Worm (Caenorhabditis elegans) whole organism, L3 larva: Measurements from ENCODE around the gene clh-4.

Experiments
- R02D3.7 ChIP-seq: fragments of 150-350 bp; optimal IDR thresholded peaks from 2 replicates; lab custom pipeline; 2014; ENCODE audit warnings: missing biosample characterization, missing genetic modification characterization
- ZK546.5 ChIP-seq: sonication (generic microtip); optimal IDR thresholded peaks from 2 replicates; lab custom pipeline; 2017; ENCODE audit warnings: missing biosample characterization, missing genetic modification characterization
- ama-1 ChIP-seq: fragments of 150-350 bp; optimal IDR thresholded peaks from 2 replicates; lab custom pipeline; 2018
- ceh-16 ChIP-seq: sonication (generic microtip); optimal IDR thresholded peaks from 2 replicates; lab custom pipeline; 2017; ENCODE audit warnings: missing biosample characterization, missing genetic modification characterization
- ceh-28 ChIP-seq: fragments of 150-350 bp; optimal IDR thresholded peaks from 2 replicates; lab custom pipeline; 2014; ENCODE audit warnings: missing biosample characterization, missing genetic modification reagents, missing genetic modification characterization
- ceh-82 ChIP-seq: fragments of 150-350 bp; optimal IDR thresholded peaks from 2 replicates; lab custom pipeline; 2014; ENCODE audit warnings: missing biosample characterization, missing genetic modification characterization
- ceh-9 ChIP-seq: sonication (generic microtip); optimal IDR thresholded peaks from 2 replicates; lab custom pipeline; 2018; ENCODE audit warnings: missing biosample characterization, missing genetic modification characterization
- daf-12 ChIP-seq: fragments of 150-350 bp; optimal IDR thresholded peaks from 2 replicates; lab custom pipeline; 2014; ENCODE audit warnings: missing biosample characterization, missing genetic modification reagents, missing genetic modification characterization
- elt-1 ChIP-seq: fragments of 150-350 bp; optimal IDR thresholded peaks from 2 replicates; lab custom pipeline; 2014; ENCODE audit warnings: missing biosample characterization, missing genetic modification characterization
- elt-2 ChIP-seq: sonication (generic microtip); optimal IDR thresholded peaks from 2 replicates; lab custom pipeline; 2016; ENCODE audit warnings: missing genetic modification reagents, mild to moderate bottlenecking, missing genetic modification characterization, missing compliant biosample characterization
- elt-3 ChIP-seq, 3 experiments: fragments of 150-350 bp in 1 of 3; sonication (generic microtip) in 2 of 3; optimal IDR thresholded peaks; 2 replicates in 2 of 3; 4 replicates in 1 of 3; lab custom pipeline; 2014 to 2017; ENCODE audit warnings: missing biosample characterization in 3 of 3, missing genetic modification characterization in 3 of 3
- eor-1 ChIP-seq, 2 experiments: fragments of 150-350 bp; optimal IDR thresholded peaks; 2 replicates each; lab custom pipeline; 2014 to 2018; ENCODE audit warnings: missing biosample characterization in 2 of 2, missing genetic modification characterization in 2 of 2
- fkh-10 ChIP-seq: sonication (generic microtip); optimal IDR thresholded peaks from 2 replicates; lab custom pipeline; 2017; ENCODE audit warnings: missing biosample characterization, missing genetic modification reagents, missing genetic modification characterization
- fkh-2 ChIP-seq: fragments of 150-350 bp; optimal IDR thresholded peaks from 2 replicates; lab custom pipeline; 2014; ENCODE audit warnings: missing biosample characterization, missing genetic modification reagents, missing genetic modification characterization
- fos-1 ChIP-seq: fragments of 150-350 bp; optimal IDR thresholded peaks from 2 replicates; lab custom pipeline; 2014; ENCODE audit warnings: missing biosample characterization, missing genetic modification characterization
- hmg-11 ChIP-seq: sonication (generic microtip); optimal IDR thresholded peaks from 2 replicates; lab custom pipeline; 2016; ENCODE audit warnings: missing genetic modification characterization, missing compliant biosample characterization
- jun-1 ChIP-seq: fragments of 150-350 bp; optimal IDR thresholded peaks from 2 replicates; lab custom pipeline; 2014; ENCODE audit warnings: missing biosample characterization, missing genetic modification reagents, missing genetic modification characterization
- lin-15B ChIP-seq: fragments of 150-350 bp; optimal IDR thresholded peaks from 2 replicates; lab custom pipeline; 2014; ENCODE audit warnings: missing biosample characterization, missing genetic modification characterization
- lin-39 ChIP-seq: fragments of 150-350 bp; optimal IDR thresholded peaks from 2 replicates; lab custom pipeline; 2018; ENCODE audit warnings: missing biosample characterization, missing genetic modification reagents, missing genetic modification characterization
- lsy-12 ChIP-seq: sonication (generic microtip); optimal IDR thresholded peaks from 2 replicates; lab custom pipeline; 2016; ENCODE audit warnings: mild to moderate bottlenecking, missing genetic modification characterization, missing compliant biosample characterization
- mml-1 ChIP-seq: fragments of 150-350 bp; sonication (generic microtip); optimal IDR thresholded peaks from 3 replicates; lab custom pipeline; 2014; ENCODE audit warnings: missing biosample characterization, missing genetic modification characterization
- nfya-1 ChIP-seq: sonication (generic microtip); optimal IDR thresholded peaks from 2 replicates; lab custom pipeline; 2017; ENCODE audit warnings: missing genetic modification characterization, mild to moderate bottlenecking, missing compliant biosample characterization, antibody characterized with exemption, moderate library complexity; ENCODE audit not compliant: insufficient read depth
- nhr-11 ChIP-seq: fragments of 150-350 bp; optimal IDR thresholded peaks from 2 replicates; lab custom pipeline; 2014; ENCODE audit warnings: missing biosample characterization, missing genetic modification characterization
- nhr-12 ChIP-seq: fragments of 150-350 bp; optimal IDR thresholded peaks from 2 replicates; lab custom pipeline; 2014; ENCODE audit warnings: missing biosample characterization, missing genetic modification characterization
- nhr-23 ChIP-seq: fragments of 150-350 bp; optimal IDR thresholded peaks from 2 replicates; lab custom pipeline; 2014; ENCODE audit warnings: missing biosample characterization, missing genetic modification reagents, missing genetic modification characterization
- nhr-237 ChIP-seq: fragments of 150-350 bp; optimal IDR thresholded peaks from 2 replicates; lab custom pipeline; 2014; ENCODE audit warnings: missing biosample characterization, missing genetic modification characterization
- nhr-25 ChIP-seq: sonication (generic microtip); optimal IDR thresholded peaks from 2 replicates; lab custom pipeline; 2017; ENCODE audit warnings: missing biosample characterization, missing genetic modification characterization
- nhr-28 ChIP-seq: fragments of 150-350 bp; optimal IDR thresholded peaks from 2 replicates; lab custom pipeline; 2014; ENCODE audit warnings: missing biosample characterization, missing genetic modification characterization
- nhr-43 ChIP-seq: sonication (generic microtip); optimal IDR thresholded peaks from 2 replicates; lab custom pipeline; 2016; ENCODE audit warnings: mild to moderate bottlenecking, missing genetic modification characterization, missing compliant biosample characterization; ENCODE audit not compliant: poor library complexity, severe bottlenecking
- nhr-76 ChIP-seq: fragments of 150-350 bp; sonication (generic microtip); optimal IDR thresholded peaks from 5 replicates; lab custom pipeline; 2014; ENCODE audit warnings: missing biosample characterization, missing genetic modification characterization
- pha-4 ChIP-seq: fragments of 150-350 bp; optimal IDR thresholded peaks from 2 replicates; lab custom pipeline; 2014; ENCODE audit warnings: missing biosample characterization, missing genetic modification reagents, missing genetic modification characterization
- pqm-1 ChIP-seq: fragments of 150-350 bp; optimal IDR thresholded peaks from 2 replicates; lab custom pipeline; 2017; ENCODE audit warnings: missing biosample characterization, missing genetic modification characterization, inconsistent platforms
- sea-2 ChIP-seq: fragments of 150-350 bp; sonication (generic microtip); optimal IDR thresholded peaks from 4 replicates; lab custom pipeline; 2014; ENCODE audit warnings: missing biosample characterization, missing genetic modification reagents, missing genetic modification characterization
- skn-1 ChIP-seq: fragments of 150-350 bp; optimal IDR thresholded peaks from 2 replicates; lab custom pipeline; 2014; ENCODE audit warnings: missing biosample characterization, missing genetic modification characterization
- snpc-4 ChIP-seq: fragments of 150-350 bp; optimal IDR thresholded peaks from 2 replicates; lab custom pipeline; 2014; ENCODE audit warnings: missing biosample characterization, missing genetic modification characterization
- tbx-2 ChIP-seq: sonication (generic microtip); optimal IDR thresholded peaks from 2 replicates; lab custom pipeline; 2016; ENCODE audit warnings: mild to moderate bottlenecking, missing genetic modification characterization, missing compliant biosample characterization
- unc-39 ChIP-seq: sonication (generic microtip); optimal IDR thresholded peaks from 4 replicates; lab custom pipeline; 2017; ENCODE audit warnings: missing biosample characterization, missing genetic modification characterization
- unc-62 ChIP-seq: fragments of 150-350 bp; sonication (generic microtip); optimal IDR thresholded peaks from 4 replicates; lab custom pipeline; 2014; ENCODE audit warnings: missing biosample characterization, missing genetic modification reagents, missing genetic modification characterization
- zag-1 ChIP-seq: fragments of 150-350 bp; optimal IDR thresholded peaks from 2 replicates; lab custom pipeline; 2014; ENCODE audit warnings: missing biosample characterization, missing genetic modification characterization
- ztf-11 ChIP-seq: fragments of 150-350 bp; optimal IDR thresholded peaks from 2 replicates; lab custom pipeline; 2014; ENCODE audit warnings: missing biosample characterization, missing genetic modification characterization
- ztf-4 ChIP-seq: fragments of 150-350 bp; optimal IDR thresholded peaks from 2 replicates; lab custom pipeline; 2014; ENCODE audit warnings: missing biosample characterization, missing genetic modification characterization

clh-4 gene

DNA sequence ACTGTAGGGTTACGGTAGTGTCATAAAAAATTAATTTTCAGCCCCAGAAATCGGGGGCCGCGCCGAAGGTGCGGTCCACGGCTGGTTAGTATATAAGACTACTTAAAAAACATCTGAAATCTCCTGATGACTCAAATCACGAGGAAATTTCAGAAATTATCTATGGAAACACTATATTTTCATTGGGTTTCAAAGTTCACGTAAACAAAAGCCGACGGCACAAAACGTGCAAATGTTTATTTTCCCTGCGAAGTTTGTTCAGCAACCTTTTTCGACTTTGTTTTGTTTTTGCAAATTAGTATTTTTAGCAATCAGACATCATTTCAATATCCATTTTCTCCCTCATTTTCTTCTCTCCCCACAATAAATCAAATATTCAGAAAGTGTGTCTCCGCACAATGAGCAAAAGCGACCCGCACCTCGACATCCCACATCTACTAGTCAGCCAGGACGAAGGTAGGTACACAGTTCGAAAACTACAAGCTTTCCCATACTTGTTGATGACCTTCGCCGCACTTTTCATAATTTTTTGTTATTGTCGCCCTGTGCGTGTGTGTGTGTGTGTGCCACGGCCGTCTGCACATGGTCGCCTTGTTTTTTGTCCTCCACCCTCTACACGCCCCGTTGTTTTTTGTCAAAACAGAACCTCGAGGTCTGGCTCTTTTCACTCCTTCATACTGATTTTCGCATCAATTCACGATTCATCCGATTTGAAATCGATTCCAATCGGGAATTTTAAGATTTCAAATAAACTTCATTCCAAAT is 36.4 kb upstream of the clh-4 start:
- TF ChIP-seq daf-12 (tag; lab: Kevin White, UChicago) = no peak

- no peak for TF ChIP-seq unc-39
- no peak for TF ChIP-seq nhr-12 (tag; lab: Kevin White, UChicago)
- TF ChIP-seq lin-39 (tag; lab: Kevin White, UChicago) = no peak
- TF ChIP-seq fos-1 (tag; lab: Kevin White, UChicago) = no peak
- no peak for TF ChIP-seq eor-1 (tag; optimal IDR thresholded peaks at IDR 0.05; lab: Kevin White, UChicago)
- no peak for TF ChIP-seq hmg-11 (tag; lab: Kevin White, UChicago)
- no peak for TF ChIP-seq nhr-11 (tag; lab: Kevin White, UChicago)
- no peak for TF ChIP-seq daf-12 (tag; lab: Kevin White, UChicago)
- TF ChIP-seq ama-1 (lab: Kevin White, UChicago) = no peak
- no peak for TF ChIP-seq ztf-11
Measured at ce11 chrX:4134855-4135254, 34.5 kb upstream of the clh-4 start, which contains the start of gene ZK470.2. ZK470.2 (plus strand) TSS chrX:4135155.

- no peak for TF ChIP-seq skn-1 (tag; lab: Kevin White, UChicago)
- no peak for TF ChIP-seq fos-1 (tag; lab: Kevin White, UChicago)
- no peak for TF ChIP-seq lsy-12 (tag; lab: Kevin White, UChicago)
- no peak for TF ChIP-seq ztf-11
- TF ChIP-seq pha-4 (tag; lab: Kevin White, UChicago) = no peak
- TF ChIP-seq ceh-82 (tag; lab: Kevin White, UChicago) = no peak
- TF ChIP-seq fkh-2 (tag; lab: Kevin White, UChicago) = no peak
- TF ChIP-seq unc-62 (GFP tag; lab: Kevin White, UChicago) = no peak
- TF ChIP-seq lin-15B (tag; lab: Kevin White, UChicago) = no peak
- no peak for TF ChIP-seq ZK546.5 (tag; lab: Kevin White, UChicago)
- TF ChIP-seq nhr-76 (tag; lab: Kevin White, UChicago) = no peak
- TF ChIP-seq nhr-12 (tag; lab: Kevin White, UChicago) = no peak
- TF ChIP-seq elt-3 (tag; optimal IDR thresholded peaks at IDR 0.05; lab: Kevin White, UChicago) = no peak
- no peak for TF ChIP-seq fkh-10 (GFP tag; lab: Kevin White, UChicago)
- peak; percentile 58 for TF ChIP-seq ama-1 (lab: Kevin White, UChicago)
- no peak for TF ChIP-seq zag-1 (tag; lab: Kevin White, UChicago)
- TF ChIP-seq eor-1 (tag; optimal IDR thresholded peaks at IDR 0.05; lab: Kevin White, UChicago) = no peak
- TF ChIP-seq pqm-1 = peak; percentile 15
- TF ChIP-seq nhr-11 (tag; lab: Kevin White, UChicago) = no peak
- no peak for TF ChIP-seq daf-12 (tag; lab: Kevin White, UChicago)
- TF ChIP-seq lin-39 (tag; lab: Kevin White, UChicago) = no peak
- no peak for TF ChIP-seq nhr-43 (tag; lab: Kevin White, UChicago)
- TF ChIP-seq tbx-2 (tag; lab: Kevin White, UChicago) = no peak
- TF ChIP-seq sea-2 (GFP tag; lab: Kevin White, UChicago) = no peak
- TF ChIP-seq hmg-11 (tag; lab: Kevin White, UChicago) = no peak
- TF ChIP-seq mml-1 (tag; lab: Kevin White, UChicago) = no peak
- peak; percentile 9 for TF ChIP-seq nfya-1 (tag; lab: Kevin White, UChicago)
- peak; percentile 18 for TF ChIP-seq elt-2 (tag; lab: Kevin White, UChicago)
- no peak for TF ChIP-seq nhr-28
- TF ChIP-seq ceh-16 = no peak
- TF ChIP-seq ztf-4 = no peak
- TF ChIP-seq snpc-4 (tag; lab: Kevin White, UChicago) = no peak
Measured at ce11 chrX:4133378-4133777, 33.0 kb upstream of the clh-4 start.

DNA sequence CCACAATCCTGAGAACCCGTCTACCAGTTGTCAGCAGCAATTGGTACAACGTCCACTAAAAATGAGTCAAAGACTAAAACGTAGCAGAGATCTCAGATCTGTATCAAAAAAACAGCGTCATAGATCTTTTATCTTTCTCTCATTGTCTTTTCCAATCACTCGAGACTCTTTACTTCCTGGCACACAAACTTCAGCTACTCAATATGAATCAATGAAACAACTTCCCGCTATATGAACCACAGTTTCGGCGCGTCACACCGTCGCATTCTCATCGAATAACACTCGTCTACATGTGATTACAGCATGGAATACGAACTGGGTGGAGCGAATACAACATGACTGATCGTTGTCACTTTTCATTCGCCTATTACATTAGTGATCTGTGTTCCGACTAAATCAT is 31.9 kb upstream of the clh-4 start:
- TF ChIP-seq lin-39 (tag; lab: Kevin White, UChicago) (no peak), nhr-25 (tag; lab: Kevin White, UChicago) (peak; percentile 88), lsy-12 (tag; lab: Kevin White, UChicago) (no peak), ama-1 (lab: Kevin White, UChicago) (no peak), tbx-2 (tag; lab: Kevin White, UChicago) (peak; percentile 56), nhr-11 (tag; lab: Kevin White, UChicago) (no peak), nfya-1 (tag; lab: Kevin White, UChicago) (peak; percentile 44), ceh-28 (tag; lab: Kevin White, UChicago) (peak; percentile 76), ceh-16 (no peak), ztf-4 (peak; percentile 79), mml-1 (tag; lab: Kevin White, UChicago) (no peak), R02D3.7 (tag; lab: Kevin White, UChicago) (no peak), elt-2 (tag; lab: Kevin White, UChicago) (no peak), elt-3 (tag; optimal IDR thresholded peaks at IDR 0.05; lab: Kevin White, UChicago) (peak; percentile 22 to 37 (median 29)), nhr-23 (tag; lab: Kevin White, UChicago) (peak; percentile 94), unc-39 (no peak), fkh-2 (tag; lab: Kevin White, UChicago) (no peak), elt-1 (tag; lab: Kevin White, UChicago) (peak; percentile 48), daf-12 (tag; lab: Kevin White, UChicago) (no peak), unc-62 (GFP tag; lab: Kevin White, UChicago) (no peak), eor-1 (tag; optimal IDR thresholded peaks at IDR 0.05; lab: Kevin White, UChicago) (no peak), nhr-43 (tag; lab: Kevin White, UChicago) (peak; percentile 95), ceh-9 (tag; lab: Kevin White, UChicago) (no peak), ztf-11 (no peak), nhr-237 (tag; lab: Kevin White, UChicago) (no peak), fkh-10 (GFP tag; lab: Kevin White, UChicago) (no peak), skn-1 (tag; lab: Kevin White, UChicago) (no peak), jun-1 (tag; lab: Kevin White, UChicago) (peak; percentile 69), pha-4 (tag; lab: Kevin White, UChicago) (no peak), fos-1 (tag; lab: Kevin White, UChicago) (no peak)
